Worm (Caenorhabditis elegans): ENCODE results near the gene grdn-1.
A peak's percentile ranks its signal among the peaks of the same experiment; 100 is the strongest.

The grdn-1 gene

ce11 chrV:18589585-18589984 lies 3.0 kb upstream of the grdn-1 start:
- TF ChIP-seq unc-98 (GFP tag; IDR thresholded peaks at IDR 0.05) (no peak), pag-3 (tag; optimal IDR thresholded peaks at IDR 0.05; ENCODE audit: borderline replicate concordance, insufficient read depth) (no peak), lsy-2 (tag; optimal IDR thresholded peaks at IDR 0.05) (no peak), fos-1 (tag; optimal IDR thresholded peaks at IDR 0.05) (no peak), dsc-1 (tag; optimal IDR thresholded peaks at IDR 0.05) (no peak), jun-1 (tag; optimal IDR thresholded peaks at IDR 0.05) (no peak)

ce11 chrV:18596240-18596639 lies 3.7 kb downstream of the grdn-1 start:
- TF ChIP-seq pax-3 (tag; optimal IDR thresholded peaks at IDR 0.05) = no peak
- TF ChIP-seq unc-98 (GFP tag; IDR thresholded peaks at IDR 0.05) = no peak
- TF ChIP-seq lin-13 (GFP tag; optimal IDR thresholded peaks at IDR 0.05) = no peak
- TF ChIP-seq ama-1 (optimal IDR thresholded peaks at IDR 0.05) = no peak
- no peak for TF ChIP-seq unc-30 (tag; optimal IDR thresholded peaks at IDR 0.05)
- no peak for TF ChIP-seq Y116A8C.19 (tag; optimal IDR thresholded peaks at IDR 0.05; ENCODE audit: borderline replicate concordance)
- no peak for TF ChIP-seq nhr-90 (tag; optimal IDR thresholded peaks at IDR 0.05; ENCODE audit: poor library complexity)
- no peak for TF ChIP-seq blmp-1 (tag; optimal IDR thresholded peaks at IDR 0.05)

ce11 chrV:18597779-18598178 lies 5.2 kb downstream of the grdn-1 start:
- TF ChIP-seq ceh-82 (tag; optimal IDR thresholded peaks at IDR 0.05) (no peak), tbx-2 (tag; optimal IDR thresholded peaks at IDR 0.05) (no peak), snpc-4 (tag; optimal IDR thresholded peaks at IDR 0.05) (no peak), nhr-12 (tag; optimal IDR thresholded peaks at IDR 0.05) (no peak), elt-3 (tag; optimal IDR thresholded peaks at IDR 0.05) (no peak), jun-1 (tag; optimal IDR thresholded peaks at IDR 0.05) (no peak), unc-62 (GFP tag; optimal IDR thresholded peaks at IDR 0.05) (no peak), mdl-1 (tag; optimal IDR thresholded peaks at IDR 0.05) (no peak), unc-130 (tag; optimal IDR thresholded peaks at IDR 0.05) (no peak), hpl-2 (GFP tag; optimal IDR thresholded peaks at IDR 0.05) (no peak)

- TF ChIP-seq lsy-2 (tag; optimal IDR thresholded peaks at IDR 0.05) (no peak), nhr-28 (tag; optimal IDR thresholded peaks at IDR 0.05) (no peak), aly-2 (tag; optimal IDR thresholded peaks at IDR 0.05) (no peak), unc-130 (tag; optimal IDR thresholded peaks at IDR 0.05) (no peak), nhr-90 (tag; optimal IDR thresholded peaks at IDR 0.05; ENCODE audit: poor library complexity) (no peak), pag-3 (tag; optimal IDR thresholded peaks at IDR 0.05; ENCODE audit: borderline replicate concordance, insufficient read depth) (no peak), irx-1 (tag; optimal IDR thresholded peaks at IDR 0.05) (no peak), lin-35 (GFP tag; optimal IDR thresholded peaks at IDR 0.05) (no peak), unc-30 (tag; optimal IDR thresholded peaks at IDR 0.05) (no peak), lin-39 (tag; optimal IDR thresholded peaks at IDR 0.05) (no peak), hlh-17 (GFP tag; optimal IDR thresholded peaks at IDR 0.05; ENCODE audit: borderline replicate concordance) (no peak), dpl-1 (GFP tag; optimal IDR thresholded peaks at IDR 0.05) (no peak)
These were observed 13.0 kb downstream of the grdn-1 start for ce11 chrV:18605510-18605909.

- no peak for TF ChIP-seq lin-39 (tag; optimal IDR thresholded peaks at IDR 0.05)
- no peak for TF ChIP-seq efl-3 (GFP tag; optimal IDR thresholded peaks at IDR 0.05)
- no peak for TF ChIP-seq lin-15B (tag; optimal IDR thresholded peaks at IDR 0.05)
These were observed 20.6 kb downstream of the grdn-1 start for ce11 chrV:18613164-18613563.

ce11 chrV:18614498-18614897 lies 21.9 kb downstream of the grdn-1 start:
- TF ChIP-seq nhr-90 (tag; optimal IDR thresholded peaks at IDR 0.05; ENCODE audit: poor library complexity) = peak; percentile 46
- no peak for TF ChIP-seq fkh-4 (tag; optimal IDR thresholded peaks at IDR 0.05; ENCODE audit: borderline replicate concordance)
- TF ChIP-seq unc-86 (tag; optimal IDR thresholded peaks at IDR 0.05) = no peak
- no peak for TF ChIP-seq mab-9 (GFP tag; IDR thresholded peaks at IDR 0.05)
- peak; percentile 44 to 55 for TF ChIP-seq efl-1 (optimal IDR thresholded peaks at IDR 0.05)
- peak in 1 of 2 experiments; percentile 9 for TF ChIP-seq efl-1 (GFP tag; optimal IDR thresholded peaks at IDR 0.05 in 1 of 2)
- TF ChIP-seq unc-130 (tag; optimal IDR thresholded peaks at IDR 0.05) = peak; percentile 53
- no peak for TF ChIP-seq sox-4 (tag; optimal IDR thresholded peaks at IDR 0.05)
- peak; percentile 51 for TF ChIP-seq tbx-2 (tag; optimal IDR thresholded peaks at IDR 0.05)
- no peak for TF ChIP-seq Y116A8C.19 (tag; optimal IDR thresholded peaks at IDR 0.05; ENCODE audit: borderline replicate concordance)
- no peak for TF ChIP-seq sptf-1 (tag; optimal IDR thresholded peaks at IDR 0.05)
- peak; percentile 28 to 58 for TF ChIP-seq lsy-2 (tag; optimal IDR thresholded peaks at IDR 0.05)
- TF ChIP-seq unc-98 (GFP tag; IDR thresholded peaks at IDR 0.05) = no peak
- peak; percentile 70 for TF ChIP-seq pag-3 (tag; optimal IDR thresholded peaks at IDR 0.05; ENCODE audit: borderline replicate concordance, insufficient read depth)
- no peak for TF ChIP-seq pqm-1 (tag; optimal IDR thresholded peaks at IDR 0.05)
- TF ChIP-seq lin-13 (GFP tag; optimal IDR thresholded peaks at IDR 0.05) = no peak
- no peak for TF ChIP-seq ztf-11 (tag; optimal IDR thresholded peaks at IDR 0.05)
- peak; percentile 65 for TF ChIP-seq fkh-8 (tag; optimal IDR thresholded peaks at IDR 0.05)
- no peak for TF ChIP-seq sup-37 (GFP tag; optimal IDR thresholded peaks at IDR 0.05)
- TF ChIP-seq lin-14 (GFP tag; optimal IDR thresholded peaks at IDR 0.05) = peak; percentile 79

Data from whole organism, L1 larva.